Fruit fly (Drosophila melanogaster) whole organism, embryonic: ENCODE results near the gene CG34116.
A peak's percentile ranks its signal among the peaks of the same experiment; 100 is the strongest.

Experiments
- B-H2 ChIP-seq: fragments of 200-800 bp; sonication (Bioruptor generic); optimal IDR thresholded peaks from 2 replicates; lab custom pipeline; 2018; ENCODE audit warnings: missing biosample characterization, mild to moderate bottlenecking, missing genetic modification characterization
- Bgb ChIP-seq: fragments of 200-800 bp; sonication (Bioruptor generic); IDR thresholded peaks from 2 replicates; pipeline ENCODE4 v1.3.6; 2022; ENCODE audit warnings: missing biosample characterization, missing genetic modification characterization; ENCODE audit not compliant: partially characterized antibody
- CG11398 ChIP-seq: fragments of 200-800 bp; sonication (Bioruptor generic); optimal IDR thresholded peaks from 2 replicates; lab custom pipeline; 2016; ENCODE audit warnings: missing biosample characterization, missing genetic modification characterization
- CG13123 ChIP-seq: fragments of 200-800 bp; sonication (Bioruptor generic); optimal IDR thresholded peaks from 2 replicates; lab custom pipeline; 2016; ENCODE audit warnings: missing biosample characterization, missing genetic modification characterization
- CG14965 ChIP-seq: fragments of 200-800 bp; sonication (Bioruptor generic); optimal IDR thresholded peaks from 2 replicates; lab custom pipeline; 2016; ENCODE audit warnings: missing biosample characterization, missing genetic modification characterization, borderline replicate concordance
- CG15073 ChIP-seq: fragments of 200-800 bp; sonication (Bioruptor generic); optimal IDR thresholded peaks from 2 replicates; lab custom pipeline; 2016; ENCODE audit warnings: missing biosample characterization, missing genetic modification characterization
- CG1529 ChIP-seq: fragments of 200-800 bp; sonication (Bioruptor generic); optimal IDR thresholded peaks from 3 replicates; lab custom pipeline; 2018; ENCODE audit warnings: missing biosample characterization, missing genetic modification characterization
- CG15514 ChIP-seq: fragments of 200-800 bp; sonication (Bioruptor generic); optimal IDR thresholded peaks from 3 replicates; lab custom pipeline; 2017; ENCODE audit warnings: missing biosample characterization, missing genetic modification characterization, mild to moderate bottlenecking, moderate library complexity, missing genetic modification reagents
- CG18599 ChIP-seq: fragments of 200-800 bp; sonication (Bioruptor generic); optimal IDR thresholded peaks from 3 replicates; lab custom pipeline; 2017; ENCODE audit warnings: missing biosample characterization, missing genetic modification characterization, mild to moderate bottlenecking, moderate library complexity, missing genetic modification reagents
- CG2678 ChIP-seq: fragments of 200-800 bp; sonication (Bioruptor generic); optimal IDR thresholded peaks from 3 replicates; lab custom pipeline; 2019; ENCODE audit warnings: missing biosample characterization, mild to moderate bottlenecking, missing genetic modification characterization, moderate library complexity
- CG2712 ChIP-seq: fragments of 200-800 bp; optimal IDR thresholded peaks from 3 replicates; lab custom pipeline; 2019; ENCODE audit warnings: missing biosample characterization, mild to moderate bottlenecking, missing genetic modification characterization, moderate library complexity
- CG30431 ChIP-seq: fragments of 200-800 bp; sonication (Bioruptor generic); optimal IDR thresholded peaks from 2 replicates; lab custom pipeline; 2017; ENCODE audit warnings: missing biosample characterization, missing genetic modification characterization
- CG32767 ChIP-seq: fragments of 200-800 bp; sonication (Bioruptor generic); IDR thresholded peaks from 2 replicates; pipeline ENCODE4 v1.3.6; 2022; ENCODE audit warnings: missing biosample characterization, missing genetic modification characterization
- CG3281 ChIP-seq: fragments of 200-800 bp; sonication (Bioruptor generic); optimal IDR thresholded peaks from 3 replicates; lab custom pipeline; 2017; ENCODE audit warnings: missing biosample characterization, mild to moderate bottlenecking, missing genetic modification characterization
- CG33557 ChIP-seq: fragments of 200-800 bp; sonication (Bioruptor generic); optimal IDR thresholded peaks from 2 replicates; lab custom pipeline; 2019; ENCODE audit warnings: missing biosample characterization, mild to moderate bottlenecking, missing genetic modification characterization, moderate library complexity
- CG4328 ChIP-seq: fragments of 200-800 bp; sonication (Bioruptor generic); optimal IDR thresholded peaks from 3 replicates; lab custom pipeline; 2017; ENCODE audit warnings: missing biosample characterization, missing genetic modification reagents, missing genetic modification characterization
- CG4820 ChIP-seq: fragments of 200-800 bp; sonication (Bioruptor generic); optimal IDR thresholded peaks from 3 replicates; lab custom pipeline; 2016; ENCODE audit warnings: missing biosample characterization, missing genetic modification characterization
- CG6791 ChIP-seq: fragments of 200-800 bp; sonication (Bioruptor generic); IDR thresholded peaks from 3 replicates; pipeline ENCODE4 v1.3.6; 2022; ENCODE audit warnings: missing biosample characterization, missing genetic modification characterization; ENCODE audit not compliant: partially characterized antibody
- CG7928 ChIP-seq: fragments of 200-800 bp; sonication (Bioruptor generic); optimal IDR thresholded peaks from 2 replicates; lab custom pipeline; 2017; ENCODE audit warnings: missing biosample characterization, mild to moderate bottlenecking, missing genetic modification characterization
- Camta ChIP-seq: fragments of 200-800 bp; sonication (Bioruptor generic); optimal IDR thresholded peaks from 2 replicates; lab custom pipeline; 2016; ENCODE audit warnings: missing biosample characterization, missing genetic modification characterization
- Dbx ChIP-seq: fragments of 200-800 bp; sonication (Bioruptor generic); IDR thresholded peaks from 3 replicates; pipeline ENCODE4 v1.3.6; 2022; ENCODE audit warnings: missing biosample characterization, missing genetic modification characterization
- Dek ChIP-seq: fragments of 200-800 bp; sonication (Bioruptor generic); optimal IDR thresholded peaks from 3 replicates; lab custom pipeline; 2019; ENCODE audit warnings: missing biosample characterization, mild to moderate bottlenecking, missing genetic modification characterization, moderate library complexity
- Dll ChIP-seq: fragments of 200-800 bp; sonication (Bioruptor generic); IDR thresholded peaks from 4 replicates; pipeline ENCODE4 v1.3.6; 2022; ENCODE audit warnings: missing biosample characterization, missing genetic modification characterization; ENCODE audit not compliant: partially characterized antibody
- Ets65A ChIP-seq: fragments of 200-800 bp; sonication (Bioruptor generic); peaks from one replicate; lab custom pipeline; 2016; ENCODE audit warnings: missing biosample characterization, missing genetic modification characterization
- H2.0 ChIP-seq: fragments of 200-800 bp; sonication (Bioruptor generic); IDR thresholded peaks from 2 replicates; pipeline ENCODE4 v1.3.6; 2022; ENCODE audit warnings: missing biosample characterization, missing genetic modification characterization
- Hr39 ChIP-seq: fragments of >200 bp; optimal IDR thresholded peaks from 2 replicates; lab custom pipeline; 2017
- Jarid2 ChIP-seq: fragments of 200-800 bp; sonication (Bioruptor generic); optimal IDR thresholded peaks from 3 replicates; lab custom pipeline; 2017; ENCODE audit warnings: mild to moderate bottlenecking, missing biosample characterization, missing genetic modification reagents, missing genetic modification characterization
- Mes4 ChIP-seq: fragments of 200-800 bp; sonication (Bioruptor generic); optimal IDR thresholded peaks from 2 replicates; lab custom pipeline; 2016; ENCODE audit warnings: missing biosample characterization, missing genetic modification characterization
- Mrtf ChIP-seq: fragments of 200-800 bp; sonication (Bioruptor generic); IDR thresholded peaks from 3 replicates; pipeline ENCODE4 v1.3.6; 2022; ENCODE audit warnings: missing biosample characterization, missing genetic modification characterization
- Opbp ChIP-seq: fragments of 200-800 bp; sonication (Bioruptor generic); IDR thresholded peaks from 3 replicates; pipeline ENCODE4 v1.3.6; 2022; ENCODE audit warnings: missing biosample characterization, missing genetic modification characterization; ENCODE audit not compliant: partially characterized antibody
- Sox102F ChIP-seq: fragments of 200-800 bp; sonication (Bioruptor generic); optimal IDR thresholded peaks from 2 replicates; lab custom pipeline; 2018; ENCODE audit warnings: missing biosample characterization, mild to moderate bottlenecking, missing genetic modification characterization, moderate library complexity
- Tbp ChIP-seq: fragments of >200 bp; optimal IDR thresholded peaks from 2 replicates; lab custom pipeline; 2018; ENCODE audit warnings: missing biosample characterization, missing genetic modification characterization
- Xbp1 ChIP-seq: fragments of 200-800 bp; sonication (Bioruptor generic); optimal IDR thresholded peaks from 3 replicates; lab custom pipeline; 2016; ENCODE audit warnings: missing biosample characterization, mild to moderate bottlenecking, missing genetic modification characterization
- cad ChIP-seq: fragments of >200 bp; optimal IDR thresholded peaks from 2 replicates; lab custom pipeline; 2017; ENCODE audit warnings: missing biosample characterization, missing genetic modification characterization
- chn ChIP-seq: fragments of 200-800 bp; sonication (Bioruptor generic); optimal IDR thresholded peaks from 2 replicates; lab custom pipeline; 2016; ENCODE audit warnings: missing biosample characterization, missing genetic modification characterization
- crc ChIP-seq: fragments of 200-800 bp; sonication (Bioruptor generic); optimal IDR thresholded peaks from 2 replicates; lab custom pipeline; 2016; ENCODE audit warnings: missing biosample characterization, missing genetic modification characterization
- dati ChIP-seq: fragments of 200-800 bp; sonication (Bioruptor generic); IDR thresholded peaks from 2 replicates; pipeline ENCODE4 v1.3.6; 2022; ENCODE audit warnings: missing biosample characterization, missing genetic modification characterization
- gsb-n ChIP-seq: fragments of 200-800 bp; sonication (Bioruptor generic); optimal IDR thresholded peaks from 3 replicates; lab custom pipeline; 2018; ENCODE audit warnings: missing biosample characterization, mild to moderate bottlenecking, missing genetic modification characterization
- hth ChIP-seq: fragments of >200 bp; optimal IDR thresholded peaks from 2 replicates; lab custom pipeline; 2017; ENCODE audit warnings: inconsistent platforms
- lilli ChIP-seq: fragments of 200-800 bp; sonication (Bioruptor generic); optimal IDR thresholded peaks from 3 replicates; lab custom pipeline; 2016; ENCODE audit warnings: missing biosample characterization, missing genetic modification characterization
- lola ChIP-seq, 3 experiments: fragments of >200 bp in 2 of 3; fragments of 200-800 bp in 1 of 3; sonication (Bioruptor generic) in 1 of 3; optimal IDR thresholded peaks; 2 replicates each; lab custom pipeline; 2017 to 2019; ENCODE audit warnings: missing biosample characterization in 3 of 3, missing genetic modification characterization in 3 of 3, mild to moderate bottlenecking in 1 of 3, moderate library complexity in 1 of 3
- maf-S ChIP-seq: fragments of 200-800 bp; sonication (Bioruptor generic); optimal IDR thresholded peaks from 2 replicates; lab custom pipeline; 2016; ENCODE audit warnings: missing biosample characterization, missing genetic modification characterization
- nom ChIP-seq: fragments of 200-800 bp; sonication (Bioruptor generic); optimal IDR thresholded peaks from 2 replicates; lab custom pipeline; 2017; ENCODE audit warnings: missing biosample characterization, missing genetic modification characterization, mild to moderate bottlenecking, moderate library complexity, missing genetic modification reagents
- peb ChIP-seq: fragments of 200-800 bp; sonication (Bioruptor generic); IDR thresholded peaks from 2 replicates; pipeline ENCODE4 v1.3.6; 2022; ENCODE audit warnings: missing biosample characterization, missing genetic modification characterization
- pzg ChIP-seq: fragments of 200-800 bp; sonication (Bioruptor generic); optimal IDR thresholded peaks from 3 replicates; lab custom pipeline; 2018; ENCODE audit warnings: missing biosample characterization, mild to moderate bottlenecking, missing genetic modification characterization, moderate library complexity
- run ChIP-seq: fragments of 200-800 bp; sonication (Bioruptor generic); optimal IDR thresholded peaks from 3 replicates; lab custom pipeline; 2018; ENCODE audit warnings: missing biosample characterization, mild to moderate bottlenecking, missing genetic modification characterization
- stwl ChIP-seq: fragments of 200-800 bp; sonication (Bioruptor generic); optimal IDR thresholded peaks from 3 replicates; lab custom pipeline; 2018; ENCODE audit warnings: missing biosample characterization, mild to moderate bottlenecking, missing genetic modification characterization, moderate library complexity
- tll ChIP-seq, 2 experiments: fragments of 200-800 bp in 1 of 2; fragments of >200 bp in 1 of 2; sonication (Bioruptor generic) in 1 of 2; optimal IDR thresholded peaks; 2 replicates each; lab custom pipeline; 2017 to 2019; ENCODE audit warnings: missing biosample characterization in 2 of 2, missing genetic modification characterization in 2 of 2, mild to moderate bottlenecking in 1 of 2, moderate library complexity in 1 of 2
- wek ChIP-seq: fragments of 200-800 bp; sonication (Bioruptor generic); optimal IDR thresholded peaks from 3 replicates; lab custom pipeline; 2018; ENCODE audit warnings: missing biosample characterization, mild to moderate bottlenecking, missing genetic modification characterization, moderate library complexity
- zen2 ChIP-seq: fragments of 200-800 bp; sonication (Bioruptor generic); IDR thresholded peaks from 3 replicates; pipeline ENCODE4 v1.3.6; 2022; ENCODE audit warnings: missing biosample characterization, missing genetic modification characterization; ENCODE audit not compliant: partially characterized antibody

The CG34116 gene

DNA sequence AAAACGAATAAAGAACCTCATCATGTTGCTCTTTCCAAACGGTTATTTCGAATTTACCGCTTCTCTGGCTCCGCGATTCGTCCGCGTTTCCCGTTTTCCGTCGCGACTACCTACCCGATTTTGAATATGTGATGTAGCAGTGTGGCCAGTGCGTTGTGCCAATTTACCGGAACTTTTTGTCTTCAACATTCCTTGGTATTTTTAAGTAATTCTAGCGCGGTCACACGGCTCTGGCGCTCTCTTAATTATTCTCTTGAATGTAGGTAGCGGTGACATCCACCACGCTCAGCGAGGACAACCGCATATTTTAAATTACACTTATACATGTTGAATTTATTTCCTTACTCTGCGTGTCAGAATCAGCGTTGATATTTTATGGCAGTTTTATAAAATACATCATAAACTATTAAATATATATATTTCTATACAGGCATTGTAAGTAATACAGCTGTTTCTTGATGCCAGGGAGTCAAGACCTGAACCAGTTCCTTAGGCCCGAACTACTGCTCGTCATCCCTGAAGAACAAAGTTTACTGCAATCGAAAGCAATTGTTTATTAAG, 12.3 kb downstream of the CG34116 start, which contains the start of the genes CG42637, Gyc76C and SREBP (continued):
- TF ChIP-seq CG30431 (GFP tag; lab: Kevin White, UChicago), result no peak
- no peak for TF ChIP-seq CG11398 (GFP tag; lab: Kevin White, UChicago)
- peak; percentile 35 for TF ChIP-seq gsb-n (tag; lab: Kevin White, UChicago)
- no peak for TF ChIP-seq CG3281 (GFP tag; lab: Kevin White, UChicago)
- no peak for TF ChIP-seq crc
- TF ChIP-seq Mrtf (GFP tag; lab: Robert Waterston, UW), result no peak
- no peak for TF ChIP-seq dati (GFP tag; lab: Robert Waterston, UW)
- no peak for TF ChIP-seq CG33557 (GFP tag; lab: Kevin White, UChicago)
- TF ChIP-seq Camta, result no peak
- peak; percentile 5 for TF ChIP-seq Ets65A
- TF ChIP-seq CG14965 (GFP tag; lab: Kevin White, UChicago), result no peak
- no peak for TF ChIP-seq run (tag; lab: Kevin White, UChicago)
- no peak for TF ChIP-seq CG2678 (tag; lab: Kevin White, UChicago)
- peak; percentile 69 for TF ChIP-seq Opbp (GFP tag; lab: Robert Waterston, UW)
- TF ChIP-seq CG15514 (GFP tag; lab: Kevin White, UChicago), result peak; percentile 100
- no peak for TF ChIP-seq lilli (GFP tag; lab: Kevin White, UChicago)
- no peak for TF ChIP-seq peb (GFP tag; lab: Robert Waterston, UW)
- TF ChIP-seq maf-S (GFP tag; lab: Kevin White, UChicago), result no peak
- TF ChIP-seq Dbx, result peak; percentile 29; the same call in 1 of the 3 replicates
- TF ChIP-seq CG15073 (GFP tag; lab: Kevin White, UChicago), result no peak
- TF ChIP-seq H2.0, result no peak
- TF ChIP-seq CG6791 (GFP tag; lab: Robert Waterston, UW), result peak; percentile 70; the same call in 1 of the 3 replicates
- TF ChIP-seq CG2712 (tag; lab: Kevin White, UChicago), result peak; percentile 49
- peak; percentile 57 for TF ChIP-seq Bgb (GFP tag; lab: Robert Waterston, UW)
- TF ChIP-seq Mes4, result no peak
- no peak for TF ChIP-seq Sox102F
- no peak for TF ChIP-seq tll (GFP tag; optimal IDR thresholded peaks at IDR 0.05; lab: Kevin White, UChicago)
- TF ChIP-seq CG32767 (GFP tag; lab: Robert Waterston, UW), result no peak
- no peak for TF ChIP-seq lola (GFP tag; optimal IDR thresholded peaks at IDR 0.05; lab: Kevin White, UChicago)
- no peak for TF ChIP-seq chn (GFP tag; lab: Kevin White, UChicago)
- TF ChIP-seq stwl (tag; lab: Kevin White, UChicago), result peak; percentile 95
- TF ChIP-seq zen2 (GFP tag; lab: Robert Waterston, UW), result no peak; the same call in 1 of the 3 replicates
- no peak for TF ChIP-seq CG1529 (GFP tag; lab: Kevin White, UChicago)
- TF ChIP-seq Jarid2 (GFP tag; lab: Kevin White, UChicago), result peak; percentile 71
- peak; percentile 30 for TF ChIP-seq Dek (tag; lab: Kevin White, UChicago)
- TF ChIP-seq Tbp (GFP tag; lab: Kevin White, UChicago), result no peak
- no peak for TF ChIP-seq cad (GFP tag; lab: Kevin White, UChicago)
- no peak for TF ChIP-seq Hr39
- peak; percentile 51 for TF ChIP-seq B-H2
- TF ChIP-seq CG4328, result no peak
- no peak for TF ChIP-seq Dll (GFP tag; lab: Robert Waterston, UW)
- TF ChIP-seq CG4820 (GFP tag; lab: Kevin White, UChicago), result no peak
- TF ChIP-seq pzg (GFP tag; lab: Kevin White, UChicago), result peak; percentile 93
- no peak for TF ChIP-seq Xbp1 (GFP tag; lab: Kevin White, UChicago)
- TF ChIP-seq CG7928 (GFP tag; lab: Kevin White, UChicago), result peak; percentile 98
- TF ChIP-seq nom (GFP tag; lab: Kevin White, UChicago), result no peak
- no peak for TF ChIP-seq wek (GFP tag; lab: Kevin White, UChicago)
- TF ChIP-seq CG13123 (GFP tag; lab: Kevin White, UChicago), result no peak
- no peak for TF ChIP-seq hth (lab: Kevin White, UChicago)
- TF ChIP-seq CG18599 (GFP tag; lab: Kevin White, UChicago), result no peak
